Worm (Caenorhabditis elegans) whole organism, L1 larva: ENCODE results near the gene F44E2.4.

ENCODE experiments used
- aha-1 ChIP-seq: fragments of 150-350 bp; optimal IDR thresholded peaks from 2 replicates; lab custom pipeline; 2014; ENCODE audit warnings: missing biosample characterization, missing genetic modification characterization
- tbx-2 ChIP-seq: sonication (generic microtip); optimal IDR thresholded peaks from 2 replicates; lab custom pipeline; 2016; ENCODE audit warnings: missing genetic modification characterization, missing compliant biosample characterization

- TF ChIP-seq aha-1 (tag; lab: Kevin White, UChicago) (no peak), tbx-2 (peak; percentile 77)
Measured at ce11 chrIII:8850482-8851047, 12.3 kb upstream of the F44E2.4 start, which contains the start of gene F44E2.9.
